Worm (Caenorhabditis elegans) whole organism, late embryonic: ENCODE results near the gene F41C3.2.

Experiments used
- ceh-34 ChIP-seq: sonication (generic microtip); optimal IDR thresholded peaks from 2 replicates; lab custom pipeline; 2016; ENCODE audit warnings: mild to moderate bottlenecking, missing genetic modification characterization, missing compliant biosample characterization
- ceh-45 ChIP-seq: fragments of 200-800 bp; sonication (Bioruptor generic); IDR thresholded peaks from 2 replicates; pipeline ENCODE4 v1.3.6; 2022; ENCODE audit warnings: missing genetic modification reagents, missing genetic modification characterization, missing compliant biosample characterization
- ceh-6 ChIP-seq: fragments of 200-800 bp; sonication (Bioruptor generic); optimal IDR thresholded peaks from 2 replicates; lab custom pipeline; 2018; ENCODE audit warnings: mild to moderate bottlenecking, missing genetic modification characterization, missing compliant biosample characterization
- elt-2 ChIP-seq: sonication (generic microtip); optimal IDR thresholded peaks from 2 replicates; lab custom pipeline; 2016; ENCODE audit warnings: missing genetic modification reagents, missing genetic modification characterization, missing compliant biosample characterization
- gmeb-2 ChIP-seq: sonication (generic microtip); optimal IDR thresholded peaks from 2 replicates; lab custom pipeline; 2016; ENCODE audit warnings: missing genetic modification characterization, inconsistent platforms, missing compliant biosample characterization
- lim-6 ChIP-seq: sonication (generic microtip); optimal IDR thresholded peaks from 2 replicates; lab custom pipeline; 2016; ENCODE audit warnings: missing genetic modification characterization, missing compliant biosample characterization
- madf-2 ChIP-seq: sonication (generic microtip); optimal IDR thresholded peaks from 2 replicates; lab custom pipeline; 2017; ENCODE audit warnings: missing genetic modification characterization, missing compliant biosample characterization
- nfya-1 ChIP-seq: sonication (generic microtip); optimal IDR thresholded peaks from 2 replicates; lab custom pipeline; 2017; ENCODE audit warnings: missing genetic modification characterization, mild to moderate bottlenecking, missing compliant biosample characterization, antibody characterized with exemption, moderate library complexity
- nhr-11 ChIP-seq: fragments of 150-350 bp; optimal IDR thresholded peaks from 2 replicates; lab custom pipeline; 2014; ENCODE audit warnings: missing biosample characterization, missing genetic modification characterization
- pha-2 ChIP-seq: sonication (generic microtip); optimal IDR thresholded peaks from 2 replicates; lab custom pipeline; 2017; ENCODE audit warnings: mild to moderate bottlenecking, missing genetic modification characterization, missing compliant biosample characterization
- pqm-1 ChIP-seq: sonication (generic microtip); optimal IDR thresholded peaks from 2 replicates; lab custom pipeline; 2016; ENCODE audit warnings: missing genetic modification characterization, missing compliant biosample characterization
- sox-2 ChIP-seq: fragments of 200-800 bp; sonication (Bioruptor generic); IDR thresholded peaks from 2 replicates; pipeline ENCODE4 v1.3.6; 2022; ENCODE audit warnings: missing genetic modification reagents, missing genetic modification characterization, missing compliant biosample characterization
- sox-4 ChIP-seq: sonication (generic microtip); optimal IDR thresholded peaks from 2 replicates; lab custom pipeline; 2017; ENCODE audit warnings: mild to moderate bottlenecking, missing genetic modification characterization, inconsistent platforms, missing compliant biosample characterization

DNA sequence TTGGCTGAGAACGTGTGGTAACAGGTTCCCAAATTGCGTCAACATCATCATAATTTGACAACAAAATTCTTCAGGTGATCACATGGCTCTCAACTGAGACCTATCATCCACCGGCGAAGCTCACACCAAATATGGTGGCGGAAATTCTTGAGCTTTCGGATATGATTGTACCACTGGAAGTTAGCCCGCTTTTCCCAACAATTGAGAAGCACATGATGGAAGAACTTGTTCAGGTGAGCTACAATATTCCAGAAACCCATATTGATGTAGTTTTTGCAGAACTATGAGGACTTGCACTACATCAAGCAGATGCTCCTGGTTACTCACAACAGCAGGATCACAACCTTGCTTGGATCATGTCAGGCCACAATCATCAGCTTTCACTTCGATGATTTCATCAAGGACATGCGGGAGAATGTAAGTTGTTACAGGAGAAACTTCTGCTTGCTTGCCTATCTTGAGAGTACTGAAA, 2.5 kb downstream of the F41C3.2 start, which contains the start of gene F41C3.1:
- no peak for TF ChIP-seq ceh-6 (GFP tag; lab: Kevin White, UChicago)
- no peak for TF ChIP-seq ceh-45 (GFP tag; lab: Robert Waterston, UW)
- no peak for TF ChIP-seq ceh-34 (tag; lab: Kevin White, UChicago)
- no peak for TF ChIP-seq pqm-1 (tag; lab: Kevin White, UChicago)
- no peak for TF ChIP-seq nhr-11 (tag; lab: Kevin White, UChicago)
- no peak for TF ChIP-seq elt-2
- no peak for TF ChIP-seq madf-2
- TF ChIP-seq sox-4 (tag; lab: Kevin White, UChicago): no peak
- no peak for TF ChIP-seq gmeb-2
- TF ChIP-seq nfya-1 (tag; lab: Kevin White, UChicago): no peak
- no peak for TF ChIP-seq pha-2
- TF ChIP-seq lim-6: no peak
- no peak for TF ChIP-seq sox-2 (GFP tag; lab: Robert Waterston, UW)
